Fruit fly (Drosophila melanogaster) whole organism, embryonic: ENCODE results near the gene CG46304.

ENCODE experiments used
- Atf6 ChIP-seq: fragments of 200-800 bp; sonication (Bioruptor generic); IDR thresholded peaks from 2 replicates; pipeline ENCODE4 v1.3.6; 2022; ENCODE audit warnings: missing biosample characterization, missing genetic modification characterization
- Awh ChIP-seq: fragments of 200-800 bp; sonication (Bioruptor generic); IDR thresholded peaks from 2 replicates; pipeline ENCODE4, ENCODE4 v1.3.6; 2022; ENCODE audit warnings: missing biosample characterization, missing genetic modification characterization
- CG10267 ChIP-seq: fragments of 200-800 bp; sonication (Bioruptor generic); optimal IDR thresholded peaks from 2 replicates; lab custom pipeline; 2018; ENCODE audit warnings: missing biosample characterization, mild to moderate bottlenecking, missing genetic modification characterization, moderate library complexity
- CG11093 ChIP-seq: fragments of 200-800 bp; sonication (Bioruptor generic); IDR thresholded peaks from 3 replicates; pipeline ENCODE4 v1.3.6; 2022; ENCODE audit warnings: missing biosample characterization, missing genetic modification characterization
- CG12155 ChIP-seq: fragments of 200-800 bp; sonication (Bioruptor generic); optimal IDR thresholded peaks from 3 replicates; lab custom pipeline; 2016; ENCODE audit warnings: missing biosample characterization, missing genetic modification characterization
- CG13424 ChIP-seq: fragments of 200-800 bp; sonication (Bioruptor generic); optimal IDR thresholded peaks from 2 replicates; lab custom pipeline; 2019; ENCODE audit warnings: missing biosample characterization, mild to moderate bottlenecking, missing genetic modification characterization, moderate library complexity
- CG15601 ChIP-seq: fragments of 200-800 bp; sonication (Bioruptor generic); optimal IDR thresholded peaks from 3 replicates; lab custom pipeline; 2019; ENCODE audit warnings: missing biosample characterization, mild to moderate bottlenecking, missing genetic modification characterization, moderate library complexity
- CG17568 ChIP-seq: fragments of 200-800 bp; sonication (Bioruptor generic); optimal IDR thresholded peaks from 2 replicates; lab custom pipeline; 2018; ENCODE audit warnings: missing biosample characterization, mild to moderate bottlenecking, missing genetic modification characterization, moderate library complexity
- CG18599 ChIP-seq: fragments of 200-800 bp; sonication (Bioruptor generic); optimal IDR thresholded peaks from 3 replicates; lab custom pipeline; 2017; ENCODE audit warnings: missing biosample characterization, missing genetic modification characterization, mild to moderate bottlenecking, moderate library complexity, missing genetic modification reagents
- CG30431 ChIP-seq: fragments of 200-800 bp; sonication (Bioruptor generic); optimal IDR thresholded peaks from 2 replicates; lab custom pipeline; 2017; ENCODE audit warnings: missing biosample characterization, missing genetic modification characterization
- CG3065 ChIP-seq: fragments of 200-800 bp; sonication (Bioruptor generic); optimal IDR thresholded peaks from 2 replicates; lab custom pipeline; 2016; ENCODE audit warnings: missing biosample characterization, missing genetic modification characterization
- CG31365 ChIP-seq: fragments of 200-800 bp; sonication (Bioruptor generic); optimal IDR thresholded peaks from 2 replicates; lab custom pipeline; 2018; ENCODE audit warnings: missing biosample characterization, mild to moderate bottlenecking, missing genetic modification characterization
- CG31388 ChIP-seq: fragments of 200-800 bp; sonication (Bioruptor generic); optimal IDR thresholded peaks from 2 replicates; lab custom pipeline; 2016; ENCODE audit warnings: missing biosample characterization, missing genetic modification characterization
- CG42726 ChIP-seq: fragments of 200-800 bp; sonication (Bioruptor generic); IDR thresholded peaks from 2 replicates; pipeline ENCODE4 v1.3.6; 2022; ENCODE audit warnings: missing biosample characterization, missing genetic modification characterization; ENCODE audit not compliant: partially characterized antibody
- CG4404 ChIP-seq: fragments of 200-800 bp; sonication (Bioruptor generic); IDR thresholded peaks from 2 replicates; pipeline ENCODE4 v1.3.6; 2022; ENCODE audit warnings: missing biosample characterization, missing genetic modification characterization
- CG6272 ChIP-seq: fragments of 200-800 bp; sonication (Bioruptor generic); IDR thresholded peaks from 2 replicates; pipeline ENCODE4 v1.3.6; 2022; ENCODE audit warnings: missing biosample characterization, missing genetic modification characterization
- CG6689 ChIP-seq: fragments of 200-800 bp; sonication (Bioruptor generic); IDR thresholded peaks from 2 replicates; pipeline ENCODE4 v1.3.6; 2022; ENCODE audit warnings: missing biosample characterization, missing genetic modification characterization
- CG7556 ChIP-seq: fragments of 200-800 bp; sonication (Bioruptor generic); optimal IDR thresholded peaks from 2 replicates; lab custom pipeline; 2017; ENCODE audit warnings: missing biosample characterization, mild to moderate bottlenecking, missing genetic modification characterization
- CG8290 ChIP-seq, 3 experiments: fragments of 200-800 bp; sonication (Bioruptor generic); optimal IDR thresholded peaks; 2 replicates each; lab custom pipeline; 2016 to 2019; ENCODE audit warnings: missing biosample characterization in 3 of 3, missing genetic modification characterization in 3 of 3, mild to moderate bottlenecking in 2 of 3, moderate library complexity in 1 of 3
- Camta ChIP-seq: fragments of 200-800 bp; sonication (Bioruptor generic); optimal IDR thresholded peaks from 2 replicates; lab custom pipeline; 2016; ENCODE audit warnings: missing biosample characterization, missing genetic modification characterization
- Dfd ChIP-seq, 2 experiments: fragments of >200 bp; optimal IDR thresholded peaks; 2 replicates each; lab custom pipeline; 2017; ENCODE audit warnings: missing biosample characterization in 2 of 2, missing genetic modification characterization in 2 of 2
- Doc3 ChIP-seq: fragments of 200-800 bp; sonication (Bioruptor generic); IDR thresholded peaks from 3 replicates; pipeline ENCODE4 v1.3.6; 2022; ENCODE audit warnings: missing biosample characterization, missing genetic modification characterization; ENCODE audit not compliant: partially characterized antibody
- Eip74EF ChIP-seq, 2 experiments: fragments of 200-800 bp in 1 of 2; fragments of >200 bp in 1 of 2; sonication (Bioruptor generic) in 1 of 2; optimal IDR thresholded peaks; 2 replicates each; lab custom pipeline; 2017 to 2019; ENCODE audit warnings: missing biosample characterization in 2 of 2, missing genetic modification characterization in 2 of 2, mild to moderate bottlenecking in 1 of 2, moderate library complexity in 1 of 2
- Kr ChIP-seq: fragments of 200-800 bp; sonication (Bioruptor generic); optimal IDR thresholded peaks from 2 replicates; lab custom pipeline; 2017; ENCODE audit warnings: missing biosample characterization, mild to moderate bottlenecking, missing genetic modification characterization
- Lhr ChIP-seq: fragments of 200-800 bp; sonication (Bioruptor generic); optimal IDR thresholded peaks from 3 replicates; lab custom pipeline; 2017; ENCODE audit warnings: mild to moderate bottlenecking, missing biosample characterization, missing genetic modification reagents, missing genetic modification characterization
- Meics ChIP-seq: fragments of 200-800 bp; sonication (Bioruptor generic); optimal IDR thresholded peaks from 2 replicates; lab custom pipeline; 2017; ENCODE audit warnings: missing biosample characterization, mild to moderate bottlenecking, missing genetic modification characterization
- Nf-YC ChIP-seq: fragments of 200-800 bp; optimal IDR thresholded peaks from 3 replicates; lab custom pipeline; 2019; ENCODE audit warnings: missing biosample characterization, mild to moderate bottlenecking, missing genetic modification characterization, moderate library complexity
- Xbp1 ChIP-seq: fragments of 200-800 bp; sonication (Bioruptor generic); optimal IDR thresholded peaks from 3 replicates; lab custom pipeline; 2016; ENCODE audit warnings: missing biosample characterization, mild to moderate bottlenecking, missing genetic modification characterization
- cas ChIP-seq: fragments of 200-800 bp; sonication (Bioruptor generic); IDR thresholded peaks from 2 replicates; pipeline ENCODE4 v1.3.6; 2022; ENCODE audit warnings: missing biosample characterization, missing genetic modification characterization
- chif ChIP-seq, 2 experiments: fragments of 200-800 bp; sonication (Bioruptor generic); optimal IDR thresholded peaks; 3 replicates each; lab custom pipeline; 2016; ENCODE audit warnings: missing biosample characterization in 2 of 2, missing genetic modification characterization in 2 of 2
- chinmo ChIP-seq: fragments of 200-800 bp; sonication (Bioruptor generic); IDR thresholded peaks from 4 replicates; pipeline ENCODE4 v1.3.6; 2022; ENCODE audit warnings: missing biosample characterization, missing genetic modification characterization; ENCODE audit not compliant: partially characterized antibody
- crp ChIP-seq, 2 experiments: fragments of 200-800 bp; sonication (Bioruptor generic); optimal IDR thresholded peaks; 2 replicates in 1 of 2; 3 replicates in 1 of 2; lab custom pipeline; 2017; ENCODE audit warnings: missing biosample characterization in 2 of 2, missing genetic modification characterization in 2 of 2, mild to moderate bottlenecking in 1 of 2, moderate library complexity in 1 of 2
- eve ChIP-seq, 2 experiments: fragments of >200 bp; optimal IDR thresholded peaks; 2 replicates each; lab custom pipeline; 2017; ENCODE audit warnings: missing biosample characterization in 2 of 2, missing genetic modification characterization in 2 of 2
- fd102C ChIP-seq: fragments of 200-800 bp; sonication (Bioruptor generic); optimal IDR thresholded peaks from 2 replicates; lab custom pipeline; 2018; ENCODE audit warnings: missing biosample characterization, mild to moderate bottlenecking, missing genetic modification characterization, moderate library complexity
- gcm ChIP-seq: fragments of 200-800 bp; sonication (Bioruptor generic); optimal IDR thresholded peaks from 2 replicates; lab custom pipeline; 2019; ENCODE audit warnings: missing biosample characterization, mild to moderate bottlenecking, missing genetic modification characterization, moderate library complexity
- gro ChIP-seq: fragments of 200-800 bp; sonication (Bioruptor generic); optimal IDR thresholded peaks from 2 replicates; lab custom pipeline; 2016; ENCODE audit warnings: missing biosample characterization, missing genetic modification characterization
- gt ChIP-seq: fragments of 200-800 bp; sonication (Bioruptor generic); IDR thresholded peaks from 2 replicates; pipeline ENCODE4 v1.3.6; 2022; ENCODE audit warnings: missing biosample characterization, missing genetic modification characterization
- jigr1 ChIP-seq: fragments of 200-800 bp; sonication (Bioruptor generic); IDR thresholded peaks from 3 replicates; pipeline ENCODE4 v1.3.6; 2022; ENCODE audit warnings: missing biosample characterization, missing genetic modification characterization
- knrl ChIP-seq: fragments of 200-800 bp; sonication (Bioruptor generic); IDR thresholded peaks from 3 replicates; pipeline ENCODE4 v1.3.6; 2022; ENCODE audit warnings: missing biosample characterization, missing genetic modification characterization; ENCODE audit not compliant: partially characterized antibody
- lab ChIP-seq: fragments of 200-800 bp; sonication (Bioruptor generic); optimal IDR thresholded peaks from 3 replicates; lab custom pipeline; 2017; ENCODE audit warnings: missing biosample characterization, missing genetic modification characterization, mild to moderate bottlenecking, moderate library complexity, missing genetic modification reagents
- lmd ChIP-seq: fragments of 200-800 bp; sonication (Bioruptor generic); IDR thresholded peaks from 2 replicates; pipeline ENCODE4 v1.3.6; 2022; ENCODE audit warnings: missing biosample characterization, missing genetic modification characterization
- nau ChIP-seq: fragments of 200-800 bp; sonication (Bioruptor generic); optimal IDR thresholded peaks from 3 replicates; lab custom pipeline; 2017; ENCODE audit warnings: missing biosample characterization, mild to moderate bottlenecking, missing genetic modification characterization, missing genetic modification reagents
- nerfin-2 ChIP-seq: fragments of 200-800 bp; sonication (Bioruptor generic); IDR thresholded peaks from 2 replicates; pipeline ENCODE4 v1.3.6; 2022; ENCODE audit warnings: missing biosample characterization, missing genetic modification characterization; ENCODE audit not compliant: partially characterized antibody
- pb ChIP-seq: fragments of 200-800 bp; sonication (Bioruptor generic); optimal IDR thresholded peaks from 3 replicates; lab custom pipeline; 2016; ENCODE audit warnings: missing biosample characterization, missing genetic modification characterization
- pho ChIP-seq: fragments of 200-800 bp; sonication (Bioruptor generic); optimal IDR thresholded peaks from 2 replicates; lab custom pipeline; 2016; ENCODE audit warnings: missing biosample characterization, missing genetic modification characterization
- sob ChIP-seq: fragments of 200-800 bp; sonication (Bioruptor generic); IDR thresholded peaks from 2 replicates; pipeline ENCODE4 v1.3.6; 2022; ENCODE audit warnings: missing biosample characterization, missing genetic modification characterization
- tll ChIP-seq, 2 experiments: fragments of 200-800 bp in 1 of 2; fragments of >200 bp in 1 of 2; sonication (Bioruptor generic) in 1 of 2; optimal IDR thresholded peaks; 2 replicates each; lab custom pipeline; 2017 to 2019; ENCODE audit warnings: missing biosample characterization in 2 of 2, missing genetic modification characterization in 2 of 2, mild to moderate bottlenecking in 1 of 2, moderate library complexity in 1 of 2
- tna ChIP-seq: fragments of 200-800 bp; sonication (Bioruptor generic); IDR thresholded peaks from 2 replicates; pipeline ENCODE4 v1.3.6; 2022; ENCODE audit warnings: missing biosample characterization, missing genetic modification characterization; ENCODE audit not compliant: partially characterized antibody
- vfl ChIP-seq: fragments of 200-800 bp; sonication (Bioruptor generic); optimal IDR thresholded peaks from 2 replicates; lab custom pipeline; 2016; ENCODE audit warnings: missing biosample characterization, missing genetic modification characterization

CG46304 gene

dm6 chr2L:18966214-18966556, 20.1 kb downstream of the CG46304 start (continued):
- peak; percentile 25 for TF ChIP-seq CG8290 (GFP tag; optimal IDR thresholded peaks at IDR 0.05; lab: Kevin White, UChicago)
- no peak for TF ChIP-seq CG8290 (tag; optimal IDR thresholded peaks at IDR 0.05; lab: Kevin White, UChicago)
- TF ChIP-seq Camta (GFP tag; lab: Kevin White, UChicago): no peak
- TF ChIP-seq CG12155: peak; percentile 59
- TF ChIP-seq CG10267 (tag; lab: Kevin White, UChicago): peak; percentile 52
- peak in 1 of 2 experiments; percentile 28 for TF ChIP-seq Eip74EF (GFP tag; optimal IDR thresholded peaks at IDR 0.05; lab: Kevin White, UChicago)
- no peak for TF ChIP-seq tna (GFP tag; lab: Robert Waterston, UW)
- TF ChIP-seq CG18599 (GFP tag; lab: Kevin White, UChicago): peak; percentile 93
- peak; percentile 40; the same call in 2 of the 3 replicates for TF ChIP-seq jigr1 (GFP tag; lab: Robert Waterston, UW)
- TF ChIP-seq CG42726: no peak
- peak; percentile 61 for TF ChIP-seq gro (GFP tag; lab: Kevin White, UChicago)
- peak; percentile 8 for TF ChIP-seq CG30431 (GFP tag; lab: Kevin White, UChicago)
- peak; percentile 71 for TF ChIP-seq Awh (GFP tag; lab: Robert Waterston, UW)
- no peak for TF ChIP-seq Lhr (GFP tag; lab: Kevin White, UChicago)
- TF ChIP-seq CG3065 (GFP tag; lab: Kevin White, UChicago): peak; percentile 21
- TF ChIP-seq pho: peak; percentile 73
- no peak for TF ChIP-seq gt (GFP tag; lab: Robert Waterston, UW)
- TF ChIP-seq crp (GFP tag; optimal IDR thresholded peaks at IDR 0.05; lab: Kevin White, UChicago): no peak
- TF ChIP-seq CG17568 (GFP tag; lab: Kevin White, UChicago): peak; percentile 63
- no peak for TF ChIP-seq CG15601 (tag; lab: Kevin White, UChicago)
- TF ChIP-seq nerfin-2 (GFP tag; lab: Robert Waterston, UW): no peak
- peak; percentile 94 for TF ChIP-seq lmd (GFP tag; lab: Robert Waterston, UW)
- peak; percentile 5 to 33 for TF ChIP-seq chif (GFP tag; optimal IDR thresholded peaks at IDR 0.05; lab: Kevin White, UChicago)
- TF ChIP-seq Xbp1 (GFP tag; lab: Kevin White, UChicago): peak; percentile 73
- peak; percentile 88 for TF ChIP-seq CG6689 (GFP tag; lab: Robert Waterston, UW)
- peak; percentile 26 for TF ChIP-seq gcm
- TF ChIP-seq CG31365: peak; percentile 44
- TF ChIP-seq CG4404: peak; percentile 80
- TF ChIP-seq CG7556 (GFP tag; lab: Kevin White, UChicago): peak; percentile 62
- no peak for TF ChIP-seq knrl (GFP tag; lab: Robert Waterston, UW)
- TF ChIP-seq sob (GFP tag; lab: Robert Waterston, UW): peak; percentile 94
- TF ChIP-seq Meics (GFP tag; lab: Kevin White, UChicago): peak; percentile 89
- no peak for TF ChIP-seq tll (GFP tag; optimal IDR thresholded peaks at IDR 0.05; lab: Kevin White, UChicago)
- TF ChIP-seq Kr (GFP tag; lab: Kevin White, UChicago): no peak
- no peak for TF ChIP-seq nau (GFP tag; lab: Kevin White, UChicago)
- TF ChIP-seq lab (GFP tag; lab: Kevin White, UChicago): peak; percentile 95
- peak; percentile 96 for TF ChIP-seq Atf6
- TF ChIP-seq vfl (GFP tag; lab: Kevin White, UChicago): peak; percentile 19
- peak; percentile 45 for TF ChIP-seq Nf-YC
- TF ChIP-seq chinmo: no peak; the same call in 2 of the 4 replicates
- peak; percentile 69; the same call in 2 of the 3 replicates for TF ChIP-seq CG11093 (GFP tag; lab: Robert Waterston, UW)
- TF ChIP-seq CG6272 (GFP tag; lab: Robert Waterston, UW): peak; percentile 78
- TF ChIP-seq Doc3 (GFP tag; lab: Robert Waterston, UW): no peak
- no peak for TF ChIP-seq fd102C (GFP tag; lab: Kevin White, UChicago)
- TF ChIP-seq pb (GFP tag; lab: Kevin White, UChicago): no peak
- TF ChIP-seq CG31388 (GFP tag; lab: Kevin White, UChicago): peak; percentile 37
- TF ChIP-seq cas (GFP tag; lab: Robert Waterston, UW): peak; percentile 86
- TF ChIP-seq CG13424: peak; percentile 74
- no peak for TF ChIP-seq Dfd (GFP tag; optimal IDR thresholded peaks at IDR 0.05; lab: Kevin White, UChicago)
- TF ChIP-seq eve (GFP tag; optimal IDR thresholded peaks at IDR 0.05; lab: Kevin White, UChicago): no peak
